Worm (Caenorhabditis elegans) whole organism, mixed stage, embryonic: ENCODE data around the gene C41A3.2.

Experiments used
- ceh-39 ChIP-seq: fragments of 150-350 bp; optimal IDR thresholded peaks from 2 replicates; lab custom pipeline; 2014; ENCODE audit warnings: missing biosample characterization, missing genetic modification characterization
- ceh-83 ChIP-seq: fragments of 200-800 bp; sonication (Bioruptor generic); optimal IDR thresholded peaks from 2 replicates; lab custom pipeline; 2018; ENCODE audit warnings: mild to moderate bottlenecking, missing genetic modification characterization, missing compliant biosample characterization
- mab-5 ChIP-seq: fragments of 150-350 bp; optimal IDR thresholded peaks from 2 replicates; lab custom pipeline; 2014; ENCODE audit warnings: missing biosample characterization, missing genetic modification characterization
- nhr-76 ChIP-seq: sonication (generic microtip); optimal IDR thresholded peaks from 2 replicates; lab custom pipeline; 2017; ENCODE audit warnings: missing biosample characterization, missing genetic modification characterization
- pha-4 ChIP-seq: fragments of 150-350 bp; optimal IDR thresholded peaks from 2 replicates; lab custom pipeline; 2018; ENCODE audit warnings: missing biosample characterization, missing genetic modification reagents, missing genetic modification characterization

DNA sequence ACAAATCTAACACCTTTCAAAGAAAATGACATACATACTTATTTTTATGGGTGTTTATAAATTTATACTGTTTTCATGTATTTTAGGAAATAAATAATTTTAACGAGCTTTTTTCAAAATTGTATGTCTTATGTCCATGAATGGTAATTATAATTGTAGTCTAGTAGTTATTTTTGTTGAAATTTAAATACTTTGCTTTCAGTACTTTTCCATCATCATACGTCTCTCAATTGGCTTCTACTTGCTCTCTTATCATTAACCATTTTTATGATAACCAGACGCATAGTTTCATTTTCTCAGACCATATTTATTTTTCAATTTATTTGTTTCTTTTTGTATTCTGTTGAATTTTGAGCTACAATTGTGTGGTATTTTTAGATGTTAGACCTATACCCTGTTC, 48.7 kb downstream of the C41A3.2 start, which contains the start of gene F35C8.5:
- TF ChIP-seq ceh-83 (GFP tag; lab: Kevin White, UChicago) (no peak), nhr-76 (no peak), pha-4 (tag; lab: Kevin White, UChicago) (no peak), ceh-39 (tag; lab: Kevin White, UChicago) (no peak), mab-5 (tag; lab: Kevin White, UChicago) (no peak)
